Worm (Caenorhabditis elegans) whole organism, dauer: Measurements from ENCODE around the gene mul-1.
"Not testable (repeated sequence)": the region's sequence is repeated elsewhere in the genome, so short reads cannot be mapped to it uniquely, and the experiment has no call there.

Source experiments
- unc-62 ChIP-seq: sonication (generic microtip); optimal IDR thresholded peaks from 2 replicates; lab custom pipeline; 2017; ENCODE audit warnings: missing biosample characterization, missing genetic modification reagents, missing genetic modification characterization

mul-1 gene

ce11 chrIV:4123083-4123482 is at the start of gene mul-1:
mul-1 (minus strand) TSS chrIV:4123166.
- TF ChIP-seq unc-62 (GFP tag; lab: Kevin White, UChicago) = no peak

DNA sequence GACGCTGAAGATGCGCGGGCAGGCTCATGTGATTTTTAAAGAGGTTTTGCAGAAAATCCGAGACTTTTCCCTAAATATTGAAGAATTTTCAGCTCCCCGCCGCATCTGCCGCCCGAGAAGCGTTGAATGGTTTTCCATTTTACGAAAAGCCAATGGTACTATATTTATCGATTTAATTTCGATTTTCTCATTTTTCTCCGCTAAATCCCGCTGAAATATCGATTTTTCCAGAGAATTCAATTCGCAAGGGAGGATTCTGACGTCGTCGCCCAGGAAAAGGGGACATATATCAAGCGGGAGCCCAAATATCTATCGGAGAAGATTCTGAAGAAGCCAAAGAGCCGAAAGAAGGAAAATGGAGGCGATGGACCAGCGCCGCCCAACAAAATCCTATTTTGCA is 49.3 kb upstream of the mul-1 start:
- no peak for TF ChIP-seq unc-62 (GFP tag; lab: Kevin White, UChicago)

ce11 chrIV:4171531-4172163 is 48.7 kb upstream of the mul-1 start, which contains the start of the genes K08D10.13 and rnp-2:
K08D10.13 (minus strand) TSS chrIV:4171581.
rnp-2 (plus strand) TSS chrIV:4172076.
- no peak for TF ChIP-seq unc-62 (GFP tag; lab: Kevin White, UChicago)

- TF ChIP-seq unc-62 (GFP tag; lab: Kevin White, UChicago) = no peak
Measured at ce11 chrIV:4167296-4167695, 44.3 kb upstream of the mul-1 start.

DNA sequence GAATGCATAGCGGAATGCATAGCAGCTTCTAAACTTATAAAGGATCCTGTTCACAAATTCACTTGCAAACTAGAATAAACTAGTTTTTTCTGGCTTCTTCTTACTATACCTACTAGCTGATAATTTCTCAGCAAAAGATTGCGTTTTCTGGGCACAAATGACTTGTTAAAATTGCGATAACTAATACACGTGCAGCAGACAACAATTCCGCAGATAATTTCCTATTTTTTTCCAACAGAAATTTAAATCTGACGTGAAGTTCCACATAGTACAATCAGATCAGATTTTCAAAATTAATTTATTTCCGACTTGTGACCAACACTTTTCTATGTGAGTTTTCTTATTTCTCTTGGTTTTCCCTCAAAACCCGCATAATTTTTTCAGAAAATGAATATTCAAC is 41.4 kb upstream of the mul-1 start, which contains the start of gene scrm-8:
TSS of gene scrm-8 (plus strand) at position 301 of the 400 bp plus-strand sequence.
- TF ChIP-seq unc-62 (GFP tag; lab: Kevin White, UChicago) = no peak

ce11 chrIV:4162121-4162520 is 39.2 kb upstream of the mul-1 start, which contains the start of gene scrm-5:
scrm-5 (plus strand) TSS chrIV:4162421.
- TF ChIP-seq unc-62 (GFP tag; lab: Kevin White, UChicago) = no peak

DNA sequence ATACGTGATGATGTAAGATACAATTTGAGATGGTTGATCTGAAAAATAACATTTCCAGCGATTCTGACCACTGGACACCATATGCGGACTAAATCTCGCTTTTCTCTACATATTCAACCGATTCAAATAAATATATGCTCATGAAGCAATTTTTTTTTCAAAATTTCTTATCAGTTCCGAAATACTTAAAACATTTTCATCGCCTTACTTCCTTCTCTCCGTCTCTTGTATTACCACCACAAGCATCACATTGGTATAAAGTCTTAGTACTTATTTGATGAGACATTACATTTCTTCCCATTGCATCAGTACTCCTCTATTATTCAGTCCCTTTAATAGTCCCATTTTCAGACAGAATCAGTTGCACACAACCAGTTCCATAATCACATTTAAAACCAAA is 31.7 kb upstream of the mul-1 start, which contains the start of gene K08D10.14:
TSS of gene K08D10.14 (plus strand) at position 301 of the 400 bp plus-strand sequence.
- no peak for TF ChIP-seq unc-62 (GFP tag; lab: Kevin White, UChicago)

DNA sequence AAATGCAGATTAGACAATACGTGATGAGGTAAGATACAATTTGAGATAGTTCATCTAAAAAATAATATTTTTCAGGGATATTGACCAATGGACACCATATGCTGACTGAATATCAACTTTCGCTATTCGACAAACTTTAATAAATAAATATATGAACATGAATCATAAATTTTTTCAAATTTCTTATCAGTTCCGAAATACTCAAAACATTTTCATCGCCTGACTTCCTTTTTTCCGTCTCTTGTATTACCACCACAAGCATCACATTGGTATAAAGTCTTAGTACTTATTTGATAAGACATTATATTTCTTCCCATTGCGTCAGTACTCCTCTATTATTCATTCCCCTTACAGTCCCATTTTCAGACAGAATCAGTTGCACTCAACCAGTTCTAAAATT is 29.2 kb upstream of the mul-1 start, which contains the start of the genes K08D10.10 and R07C12.1:
TSS of gene K08D10.10 (plus strand) at position 93 of the 400 bp plus-strand sequence.
TSS of gene R07C12.1 (plus strand) at position 314 of the 400 bp plus-strand sequence.
- no peak for TF ChIP-seq unc-62 (GFP tag; lab: Kevin White, UChicago)

DNA sequence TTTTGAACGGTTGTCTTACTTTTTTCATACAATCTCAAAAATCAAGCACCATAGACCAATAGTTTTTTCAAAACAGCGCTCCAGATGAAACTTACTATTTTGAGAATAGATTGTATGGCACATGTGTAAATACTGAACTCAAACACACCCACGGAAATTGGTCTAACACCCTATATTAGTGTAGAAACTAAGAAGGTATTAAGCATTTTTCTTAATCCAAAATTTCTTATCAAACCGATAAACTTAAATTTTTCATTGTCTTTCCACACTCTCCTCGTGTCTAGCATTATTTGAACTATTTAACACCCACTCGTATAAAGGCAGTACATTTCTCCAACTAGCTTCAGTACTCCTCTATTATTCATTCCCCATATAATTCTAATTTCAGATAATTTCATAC is 27.2 kb upstream of the mul-1 start:
- TF ChIP-seq unc-62 (GFP tag; lab: Kevin White, UChicago) = no peak

ce11 chrIV:4147891-4148290 is 24.9 kb upstream of the mul-1 start:
- TF ChIP-seq unc-62 (GFP tag; lab: Kevin White, UChicago) = no peak

DNA sequence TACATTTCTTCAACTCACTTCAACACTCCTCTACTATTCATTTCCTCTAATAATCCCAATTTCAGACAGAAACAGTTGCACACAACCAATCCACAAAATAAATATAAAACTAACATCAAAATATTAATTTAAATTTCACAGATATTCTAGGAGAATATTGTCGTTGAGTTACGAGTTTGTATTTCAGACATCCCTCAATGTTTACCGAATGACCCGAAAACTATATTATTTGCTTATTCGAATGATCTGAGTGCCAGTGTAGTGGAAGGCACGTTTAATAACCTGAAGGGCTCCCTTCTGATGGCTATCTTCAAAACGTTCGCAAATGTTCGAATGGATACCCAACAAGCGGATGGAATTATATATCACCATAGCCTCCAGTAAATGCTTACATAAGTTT is 21.8 kb upstream of the mul-1 start, which contains the start of gene R07C12.3:
TSS of gene R07C12.3 (plus strand) at position 301 of the 400 bp plus-strand sequence.
- no peak for TF ChIP-seq unc-62 (GFP tag; lab: Kevin White, UChicago)

ce11 chrIV:4142986-4143385 is 20.0 kb upstream of the mul-1 start, which contains the start of gene F49F1.12:
F49F1.12 (minus strand) TSS chrIV:4143086.
- TF ChIP-seq unc-62 (GFP tag; lab: Kevin White, UChicago) = not testable (repeated sequence)

ce11 chrIV:4141311-4141710 is 18.3 kb upstream of the mul-1 start, which contains the start of gene F49F1.11:
F49F1.11 (minus strand) TSS chrIV:4141411.
- no peak for TF ChIP-seq unc-62 (GFP tag; lab: Kevin White, UChicago)

DNA sequence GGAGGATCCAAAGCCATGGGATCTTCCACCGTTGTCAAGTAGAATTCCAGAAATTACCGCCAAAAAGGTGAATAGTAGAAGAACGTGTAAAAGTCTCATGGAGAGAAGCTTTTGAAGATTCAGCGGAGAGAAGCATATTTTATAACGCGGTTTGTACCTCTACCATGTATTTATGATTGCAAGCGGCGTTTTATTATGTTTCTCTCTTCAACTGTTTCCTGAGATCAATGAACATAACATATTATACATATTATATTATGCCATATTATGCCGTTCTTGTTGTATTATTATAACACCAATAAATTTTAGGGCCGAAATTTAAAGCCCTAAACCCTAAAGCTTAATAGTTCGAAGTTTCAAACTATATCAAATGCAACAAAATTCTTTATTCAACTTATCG is 17.3 kb upstream of the mul-1 start, which contains the start of gene F49F1.18:
TSS of gene F49F1.18 (minus strand) at position 101 of the 400 bp plus-strand sequence.
- no peak for TF ChIP-seq unc-62 (GFP tag; lab: Kevin White, UChicago)

DNA sequence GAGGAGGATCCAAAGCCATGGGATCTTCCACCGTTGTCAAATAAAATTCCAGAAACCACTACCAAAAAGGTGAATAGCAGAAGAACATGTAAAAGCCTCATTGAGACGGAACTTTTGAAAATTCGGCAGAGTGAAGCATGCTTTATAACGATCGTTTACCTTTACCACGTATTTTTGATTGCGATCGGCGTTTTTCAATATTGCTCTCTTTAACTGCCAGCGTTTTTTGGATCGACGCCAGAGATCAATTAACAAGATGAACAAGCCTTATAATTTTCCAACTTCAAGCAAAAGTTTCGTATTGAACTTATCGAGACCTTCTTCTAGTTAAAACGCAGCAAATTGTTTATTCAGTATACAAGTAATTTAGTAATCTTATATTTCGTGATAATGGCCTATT is 16.1 kb upstream of the mul-1 start, which contains the start of gene F49F1.10:
TSS of gene F49F1.10 (minus strand) at position 101 of the 400 bp plus-strand sequence.
- no peak for TF ChIP-seq unc-62 (GFP tag; lab: Kevin White, UChicago)

DNA sequence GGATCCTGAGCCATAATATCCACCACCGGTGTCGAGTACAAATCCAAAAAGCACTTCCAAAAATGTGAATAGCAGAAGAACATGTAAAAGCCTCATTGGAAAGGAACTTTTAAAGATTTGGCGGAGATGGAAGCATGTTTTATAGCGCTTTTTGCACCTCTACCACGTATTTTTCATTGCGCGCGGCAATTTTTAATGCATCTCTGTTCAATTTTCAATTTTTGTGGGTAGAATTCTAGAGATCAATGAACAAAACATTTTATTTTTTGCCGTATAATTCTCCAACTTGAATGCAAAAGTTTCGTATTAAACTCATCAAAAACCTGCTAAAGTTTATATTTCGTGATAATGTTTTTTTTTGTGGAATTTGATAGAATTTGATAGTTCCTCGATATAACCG is 14.5 kb upstream of the mul-1 start, which contains the start of gene F49F1.9:
TSS of gene F49F1.9 (minus strand) at position 101 of the 400 bp plus-strand sequence.
- TF ChIP-seq unc-62 (GFP tag; lab: Kevin White, UChicago) = no peak
